Worm (Caenorhabditis elegans) whole organism, L3 larva: ENCODE measurements around the gene T11F8.1.

Experiments used
- ceh-9 ChIP-seq: sonication (generic microtip); optimal IDR thresholded peaks from 2 replicates; lab custom pipeline; 2018; ENCODE audit warnings: missing biosample characterization, missing genetic modification characterization
- pha-4 ChIP-seq: fragments of 150-350 bp; optimal IDR thresholded peaks from 2 replicates; lab custom pipeline; 2014; ENCODE audit warnings: missing biosample characterization, missing genetic modification reagents, missing genetic modification characterization

DNA sequence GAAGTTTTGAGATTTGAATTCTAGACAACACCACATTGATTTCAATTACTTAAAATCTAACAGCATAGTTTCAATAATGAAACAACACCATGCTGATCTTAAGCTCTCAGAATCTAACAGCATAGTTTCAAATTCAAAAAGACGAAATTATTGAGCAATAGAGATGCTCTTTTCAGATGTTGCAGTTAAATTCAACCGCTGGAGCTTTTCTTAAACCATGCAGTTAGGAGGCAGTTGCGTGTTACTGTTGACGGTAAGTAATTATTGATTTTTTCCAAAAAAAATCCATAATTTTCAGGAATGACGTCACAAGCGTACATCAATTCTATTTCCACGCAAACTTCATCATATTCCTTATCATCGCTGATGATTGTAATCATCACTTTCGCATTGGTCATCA, 3.3 kb downstream of the T11F8.1 start, which contains the start of gene T11F8.5:
- no peak for TF ChIP-seq ceh-9 (tag; lab: Kevin White, UChicago)
- no peak for TF ChIP-seq pha-4 (tag; lab: Kevin White, UChicago)
